Worm (Caenorhabditis elegans): ENCODE measurements around the gene C28A5.1.

C28A5.1 gene

ce11 chrIII:4391938-4392337, 42.2 kb downstream of the C28A5.1 start:
- TF ChIP-seq klf-2 (GFP tag; conservative IDR thresholded peaks at IDR 0.05), result no peak
- no peak for TF ChIP-seq ztf-23 (GFP tag; IDR thresholded peaks at IDR 0.05)
- TF ChIP-seq med-1 (GFP tag; optimal IDR thresholded peaks at IDR 0.05; ENCODE audit: insufficient read depth), result no peak
- no peak for TF ChIP-seq ztf-29 (GFP tag; IDR thresholded peaks at IDR 0.05)
- no peak for TF ChIP-seq cog-1 (tag; optimal IDR thresholded peaks at IDR 0.05)
- no peak for TF ChIP-seq ref-1 (GFP tag; conservative IDR thresholded peaks at IDR 0.05)
- no peak for TF ChIP-seq flt-1 (GFP tag; IDR thresholded peaks at IDR 0.05)
- no peak for TF ChIP-seq tab-1 (GFP tag; IDR thresholded peaks at IDR 0.05)
- no peak for TF ChIP-seq T22C8.4 (GFP tag; IDR thresholded peaks at IDR 0.05)

ce11 chrIII:4391319-4391718, 42.8 kb downstream of the C28A5.1 start:
- TF ChIP-seq tab-1 (GFP tag; IDR thresholded peaks at IDR 0.05) (no peak), cog-1 (tag; optimal IDR thresholded peaks at IDR 0.05) (no peak), flt-1 (GFP tag; IDR thresholded peaks at IDR 0.05) (no peak), ztf-23 (GFP tag; IDR thresholded peaks at IDR 0.05) (no peak), ref-1 (GFP tag; conservative IDR thresholded peaks at IDR 0.05) (no peak), ztf-29 (GFP tag; IDR thresholded peaks at IDR 0.05) (no peak), T22C8.4 (GFP tag; IDR thresholded peaks at IDR 0.05) (no peak), klf-2 (GFP tag; conservative IDR thresholded peaks at IDR 0.05) (no peak), med-1 (GFP tag; optimal IDR thresholded peaks at IDR 0.05; ENCODE audit: insufficient read depth) (no peak)

- no peak for TF ChIP-seq tab-1 (GFP tag; IDR thresholded peaks at IDR 0.05)
- no peak for TF ChIP-seq ztf-29 (GFP tag; IDR thresholded peaks at IDR 0.05)
- no peak for TF ChIP-seq T22C8.4 (GFP tag; IDR thresholded peaks at IDR 0.05)
- TF ChIP-seq ref-1 (GFP tag; conservative IDR thresholded peaks at IDR 0.05), result no peak
- TF ChIP-seq ztf-23 (GFP tag; IDR thresholded peaks at IDR 0.05), result no peak
Observed at ce11 chrIII:4390421-4390820, 43.7 kb downstream of the C28A5.1 start.

DNA sequence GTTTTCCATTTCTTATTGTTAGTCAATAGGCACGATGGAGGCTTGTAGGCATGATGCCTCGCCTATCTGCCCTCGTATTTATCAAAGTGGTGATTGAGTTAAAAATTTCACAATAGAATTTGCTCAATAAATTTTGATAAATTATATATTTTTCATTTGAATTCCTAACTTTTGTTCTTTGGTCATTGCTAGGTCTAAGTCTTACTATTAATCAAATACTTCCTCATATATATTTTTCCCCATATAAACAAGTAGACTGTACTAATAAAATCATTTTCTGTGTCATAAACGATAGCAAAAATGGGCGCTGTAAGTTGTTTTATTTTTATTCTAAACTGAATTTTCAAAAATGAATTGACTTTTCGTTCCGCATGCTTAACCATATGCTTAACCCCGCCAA, 49.7 kb downstream of the C28A5.1 start, which contains the start of gene pals-28:
TSS of gene pals-28 (plus strand) at position 301 of the 400 bp plus-strand sequence.
- no peak for TF ChIP-seq flt-1 (GFP tag; IDR thresholded peaks at IDR 0.05)
- no peak for TF ChIP-seq cog-1 (tag; optimal IDR thresholded peaks at IDR 0.05)
- no peak for TF ChIP-seq ztf-29 (GFP tag; IDR thresholded peaks at IDR 0.05)

ce11 chrIII:4382118-4382517, 52.0 kb downstream of the C28A5.1 start:
- TF ChIP-seq flt-1 (GFP tag; IDR thresholded peaks at IDR 0.05), result no peak

ce11 chrIII:4381343-4381742, 52.8 kb downstream of the C28A5.1 start, which contains the start of gene pals-27:
TSS of gene pals-27 (plus strand) at chrIII:4381643.
- TF ChIP-seq ztf-29 (GFP tag; IDR thresholded peaks at IDR 0.05) (no peak), tab-1 (GFP tag; IDR thresholded peaks at IDR 0.05) (no peak), cog-1 (tag; optimal IDR thresholded peaks at IDR 0.05) (no peak), T22C8.4 (GFP tag; IDR thresholded peaks at IDR 0.05) (no peak), med-1 (GFP tag; optimal IDR thresholded peaks at IDR 0.05; ENCODE audit: insufficient read depth) (no peak), flt-1 (GFP tag; IDR thresholded peaks at IDR 0.05) (no peak), ref-1 (GFP tag; conservative IDR thresholded peaks at IDR 0.05) (no peak), klf-2 (GFP tag; conservative IDR thresholded peaks at IDR 0.05) (no peak), ztf-23 (GFP tag; IDR thresholded peaks at IDR 0.05) (no peak)

DNA sequence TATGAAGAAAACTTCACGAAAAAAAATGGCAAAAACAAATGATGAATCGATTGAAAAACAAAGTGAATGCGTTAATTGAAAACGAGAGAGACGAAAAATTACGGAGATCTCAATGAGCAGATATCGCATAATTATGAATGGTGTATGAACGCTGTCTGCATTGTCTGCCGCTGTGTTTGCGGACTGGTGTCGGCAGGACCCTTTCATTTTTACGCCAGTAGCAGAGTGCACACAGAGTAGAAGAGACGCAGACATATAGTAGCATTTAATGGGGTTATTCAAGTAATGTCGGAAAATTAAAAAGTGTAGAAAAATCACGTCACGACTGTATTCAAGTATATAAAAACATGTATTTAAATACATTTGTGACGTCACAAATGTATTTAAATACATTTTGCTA, 53.3 kb downstream of the C28A5.1 start:
- no peak for TF ChIP-seq T22C8.4 (GFP tag; IDR thresholded peaks at IDR 0.05)
- TF ChIP-seq ztf-23 (GFP tag; IDR thresholded peaks at IDR 0.05), result no peak
- peak; percentile 11 for TF ChIP-seq cog-1 (tag; optimal IDR thresholded peaks at IDR 0.05)

DNA sequence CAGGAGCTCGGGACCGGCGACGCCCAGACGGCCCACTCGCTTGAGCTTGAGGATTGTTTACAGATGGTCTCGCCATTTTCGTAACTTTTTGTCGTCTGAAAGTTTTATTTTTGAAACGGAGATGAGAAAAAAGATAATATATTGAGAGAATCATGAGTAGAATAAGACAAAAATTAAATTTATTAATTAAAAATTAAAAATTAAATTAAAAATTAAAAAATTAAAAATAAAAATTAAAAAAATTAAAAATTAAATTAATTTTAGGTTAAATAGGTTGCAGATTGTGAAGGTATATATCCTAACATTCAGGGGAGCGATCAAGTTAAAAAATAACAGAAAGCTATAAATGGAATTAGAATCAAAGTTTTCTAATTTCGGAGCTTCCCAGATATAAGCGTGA, 54.4 kb downstream of the C28A5.1 start, which contains the start of gene B0284.3:
TSS of gene B0284.3 (minus strand) at position 101 of the 400 bp plus-strand sequence.
- TF ChIP-seq med-1 (GFP tag; optimal IDR thresholded peaks at IDR 0.05; ENCODE audit: insufficient read depth) (no peak), ztf-29 (GFP tag; IDR thresholded peaks at IDR 0.05) (no peak), ref-1 (GFP tag; conservative IDR thresholded peaks at IDR 0.05) (no peak), cog-1 (tag; optimal IDR thresholded peaks at IDR 0.05) (no peak), T22C8.4 (GFP tag; IDR thresholded peaks at IDR 0.05) (no peak), ztf-23 (GFP tag; IDR thresholded peaks at IDR 0.05) (no peak), flt-1 (GFP tag; IDR thresholded peaks at IDR 0.05) (no peak), klf-2 (GFP tag; conservative IDR thresholded peaks at IDR 0.05) (no peak), tab-1 (GFP tag; IDR thresholded peaks at IDR 0.05) (no peak)
